Worm (Caenorhabditis elegans): ENCODE results near the gene abts-4.

DNA sequence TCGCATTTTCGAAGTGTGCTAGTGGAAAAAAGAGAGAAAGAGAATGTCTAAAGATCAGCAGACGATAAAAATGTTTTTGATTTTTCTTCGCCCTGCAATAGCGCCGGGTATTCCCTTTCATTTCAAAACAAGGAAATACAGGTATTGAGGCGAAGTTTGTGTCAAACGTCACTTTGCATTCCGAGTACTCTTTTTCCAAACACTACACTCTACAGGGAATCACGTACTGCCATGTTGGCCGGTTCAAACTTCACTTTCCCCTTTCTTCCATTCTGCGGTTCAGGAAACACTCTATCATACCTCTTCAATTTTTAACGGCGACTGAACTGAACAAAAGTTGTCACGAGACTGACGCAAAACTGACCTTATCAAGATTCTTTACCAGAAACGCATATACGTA lies 23.0 kb downstream of the abts-4 start:
- TF ChIP-seq elt-4 (tag; optimal IDR thresholded peaks at IDR 0.05): no peak
- no peak for TF ChIP-seq rnt-1 (tag; optimal IDR thresholded peaks at IDR 0.05)
- TF ChIP-seq eyg-1 (tag; optimal IDR thresholded peaks at IDR 0.05): no peak

Data from whole organism, late embryonic.